Fruit fly (Drosophila melanogaster): Measurements from ENCODE around the gene ATP7.

Gene ATP7

dm6 chrX:11820284-11821075 lies 34.3 kb upstream of the ATP7 start (continued):
- peak; percentile 73 for TF ChIP-seq OdsH (GFP tag; optimal IDR thresholded peaks at IDR 0.05)
- peak; percentile 76 for TF ChIP-seq Gug (GFP tag; IDR thresholded peaks at IDR 0.05)
- peak; percentile 86 for TF ChIP-seq Hr4 (GFP tag; optimal IDR thresholded peaks at IDR 0.05)
- peak; percentile 50 for TF ChIP-seq Sox102F (GFP tag; optimal IDR thresholded peaks at IDR 0.05)
- no peak for TF ChIP-seq fd85E (GFP tag; optimal IDR thresholded peaks at IDR 0.05)
- TF ChIP-seq CG8632 (GFP tag; optimal IDR thresholded peaks at IDR 0.05) = peak; percentile 5
- peak; percentile 22 for TF ChIP-seq CG10669 (GFP tag; optimal IDR thresholded peaks at IDR 0.05)
- peak; percentile 49 for TF ChIP-seq CG31627 (GFP tag; optimal IDR thresholded peaks at IDR 0.05)
- peak; percentile 93 for TF ChIP-seq Eip78C (GFP tag)
- no peak for TF ChIP-seq CG16779 (tag; optimal IDR thresholded peaks at IDR 0.05)

DNA sequence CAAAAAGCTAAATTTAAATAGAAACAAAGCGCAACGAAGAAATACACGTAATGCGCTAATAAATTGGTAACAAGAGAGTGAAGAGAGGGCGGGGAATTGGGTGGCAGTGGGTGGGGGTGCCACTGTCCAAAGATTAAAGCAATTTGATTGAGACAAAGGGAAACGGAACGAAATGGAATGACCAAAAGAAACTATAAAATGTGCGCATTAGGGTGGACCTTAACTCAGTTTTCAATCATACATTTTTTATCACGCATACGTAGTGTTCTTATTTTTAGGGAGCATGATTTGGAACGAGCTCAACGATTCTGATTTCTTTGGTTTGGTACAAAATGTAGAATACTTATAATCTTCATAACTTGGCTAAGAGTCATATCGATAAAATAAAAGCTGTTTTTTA lies 32.9 kb upstream of the ATP7 start:
- TF ChIP-seq Sox15 (GFP tag; optimal IDR thresholded peaks at IDR 0.05) (no peak), CG11762 (GFP tag; optimal IDR thresholded peaks at IDR 0.05; ENCODE audit: insufficient read depth) (no peak), CG10631 (GFP tag; optimal IDR thresholded peaks at IDR 0.05) (no peak), CG9139 (GFP tag; optimal IDR thresholded peaks at IDR 0.05) (no peak), CG31627 (GFP tag; optimal IDR thresholded peaks at IDR 0.05) (no peak), CG8632 (GFP tag; optimal IDR thresholded peaks at IDR 0.05) (no peak), CG16779 (tag; optimal IDR thresholded peaks at IDR 0.05) (no peak), Hr4 (GFP tag; optimal IDR thresholded peaks at IDR 0.05) (peak; percentile 39), ss (GFP tag; optimal IDR thresholded peaks at IDR 0.05) (peak in 1 of 2 experiments; percentile 8), Met (GFP tag; optimal IDR thresholded peaks at IDR 0.05) (no peak), svp (GFP tag) (peak; percentile 60), Sox102F (GFP tag; optimal IDR thresholded peaks at IDR 0.05) (no peak), CG6163 (GFP tag; IDR thresholded peaks at IDR 0.05) (peak; percentile 49; the same call in 1 of the 3 replicates), CG8119 (GFP tag; IDR thresholded peaks at IDR 0.05) (peak; percentile 54; the same call in 2 of the 3 replicates), Eip78C (GFP tag) (peak; percentile 54), CG32006 (GFP tag; optimal IDR thresholded peaks at IDR 0.05) (peak; percentile 24), CG15336 (GFP tag; IDR thresholded peaks at IDR 0.05) (no peak), CG6276 (GFP tag; optimal IDR thresholded peaks at IDR 0.05) (peak; percentile 36), acj6 (GFP tag; optimal IDR thresholded peaks at IDR 0.05) (no peak), fd85E (GFP tag; optimal IDR thresholded peaks at IDR 0.05) (no peak), CG3032 (tag; optimal IDR thresholded peaks at IDR 0.05) (no peak), lz (GFP tag; optimal IDR thresholded peaks at IDR 0.05) (peak; percentile 44), achi (GFP tag; optimal IDR thresholded peaks at IDR 0.05) (peak; percentile 21), Hr38 (GFP tag; optimal IDR thresholded peaks at IDR 0.05) (no peak), Eip93F (GFP tag; optimal IDR thresholded peaks at IDR 0.05) (no peak), CG34406 (GFP tag; optimal IDR thresholded peaks at IDR 0.05) (peak; percentile 20), vri (GFP tag; optimal IDR thresholded peaks at IDR 0.05) (peak; percentile 20), spab (GFP tag; optimal IDR thresholded peaks at IDR 0.05) (no peak), eg (GFP tag; IDR thresholded peaks at IDR 0.05) (peak; percentile 59; the same call in 1 of the 3 replicates), topi (GFP tag; optimal IDR thresholded peaks at IDR 0.05) (peak; percentile 12), fkh (GFP tag; optimal IDR thresholded peaks at IDR 0.05) (no peak), esn (GFP tag; optimal IDR thresholded peaks at IDR 0.05) (peak; percentile 23), OdsH (GFP tag; optimal IDR thresholded peaks at IDR 0.05) (peak; percentile 11), CG3919 (GFP tag; optimal IDR thresholded peaks at IDR 0.05) (peak; percentile 14), cyc (GFP tag; optimal IDR thresholded peaks at IDR 0.05) (no peak), Ets96B (tag; optimal IDR thresholded peaks at IDR 0.05) (no peak), CG10669 (GFP tag; optimal IDR thresholded peaks at IDR 0.05) (peak; percentile 4), net (GFP tag; optimal IDR thresholded peaks at IDR 0.05) (no peak)

Measured in whole organism, prepupa.